Fruit fly (Drosophila melanogaster) whole organism, embryonic: ENCODE data around the gene Eip63E.
A peak's percentile ranks its signal among the peaks of the same experiment; 100 is the strongest.

ENCODE experiments used
- Adf1 ChIP-seq: fragments of 200-800 bp; sonication (Bioruptor generic); IDR thresholded peaks from 2 replicates; pipeline ENCODE4 v1.3.6; 2022; ENCODE audit warnings: missing biosample characterization, missing genetic modification characterization
- Bgb ChIP-seq: fragments of 200-800 bp; sonication (Bioruptor generic); IDR thresholded peaks from 2 replicates; pipeline ENCODE4 v1.3.6; 2022; ENCODE audit warnings: missing biosample characterization, missing genetic modification characterization; ENCODE audit not compliant: partially characterized antibody
- Bteb2 ChIP-seq: fragments of 200-800 bp; sonication (Bioruptor generic); optimal IDR thresholded peaks from 2 replicates; lab custom pipeline; 2016; ENCODE audit warnings: missing biosample characterization, missing genetic modification characterization
- CG11085 ChIP-seq: fragments of 200-800 bp; sonication (Bioruptor generic); IDR thresholded peaks from 2 replicates; pipeline ENCODE4 v1.3.6; 2022; ENCODE audit warnings: missing biosample characterization, missing genetic modification characterization
- CG11696 ChIP-seq: fragments of 200-800 bp; sonication (Bioruptor generic); IDR thresholded peaks from 2 replicates; pipeline ENCODE4 v1.3.6; 2022; ENCODE audit warnings: missing biosample characterization, missing genetic modification characterization
- CG12155 ChIP-seq: fragments of 200-800 bp; sonication (Bioruptor generic); optimal IDR thresholded peaks from 3 replicates; lab custom pipeline; 2016; ENCODE audit warnings: missing biosample characterization, missing genetic modification characterization
- CG13123 ChIP-seq: fragments of 200-800 bp; sonication (Bioruptor generic); optimal IDR thresholded peaks from 2 replicates; lab custom pipeline; 2016; ENCODE audit warnings: missing biosample characterization, missing genetic modification characterization
- CG13296 ChIP-seq: fragments of 200-800 bp; sonication (Bioruptor generic); optimal IDR thresholded peaks from 3 replicates; lab custom pipeline; 2018; ENCODE audit warnings: missing biosample characterization, mild to moderate bottlenecking, missing genetic modification characterization
- CG14441 ChIP-seq: fragments of 200-800 bp; sonication (Bioruptor generic); IDR thresholded peaks from 2 replicates; pipeline ENCODE4 v1.3.6; 2022; ENCODE audit warnings: missing biosample characterization, missing genetic modification characterization
- CG1603 ChIP-seq: fragments of 200-800 bp; sonication (Bioruptor generic); optimal IDR thresholded peaks from 2 replicates; lab custom pipeline; 2019; ENCODE audit warnings: missing biosample characterization, mild to moderate bottlenecking, missing genetic modification characterization, moderate library complexity
- CG18619 ChIP-seq: fragments of 200-800 bp; sonication (Bioruptor generic); optimal IDR thresholded peaks from 3 replicates; lab custom pipeline; 2017; ENCODE audit warnings: missing biosample characterization, mild to moderate bottlenecking, missing genetic modification characterization
- CG2199 ChIP-seq: fragments of 200-800 bp; sonication (Bioruptor generic); IDR thresholded peaks from 3 replicates; pipeline ENCODE4 v1.3.6; 2022; ENCODE audit warnings: missing biosample characterization, missing genetic modification characterization
- CG2202 ChIP-seq: fragments of 200-800 bp; sonication (Bioruptor generic); optimal IDR thresholded peaks from 2 replicates; lab custom pipeline; 2018; ENCODE audit warnings: missing biosample characterization, mild to moderate bottlenecking, missing genetic modification characterization
- CG2678 ChIP-seq: fragments of 200-800 bp; sonication (Bioruptor generic); optimal IDR thresholded peaks from 3 replicates; lab custom pipeline; 2019; ENCODE audit warnings: missing biosample characterization, mild to moderate bottlenecking, missing genetic modification characterization, moderate library complexity
- CG31365 ChIP-seq: fragments of 200-800 bp; sonication (Bioruptor generic); optimal IDR thresholded peaks from 2 replicates; lab custom pipeline; 2018; ENCODE audit warnings: missing biosample characterization, mild to moderate bottlenecking, missing genetic modification characterization
- CG32772 ChIP-seq: fragments of 200-800 bp; sonication (Bioruptor generic); IDR thresholded peaks from 2 replicates; pipeline ENCODE4 v1.3.6; 2022; ENCODE audit warnings: missing biosample characterization, missing genetic modification characterization
- CG3281 ChIP-seq: fragments of 200-800 bp; sonication (Bioruptor generic); optimal IDR thresholded peaks from 3 replicates; lab custom pipeline; 2017; ENCODE audit warnings: missing biosample characterization, mild to moderate bottlenecking, missing genetic modification characterization
- CG4617 ChIP-seq: fragments of 200-800 bp; sonication (Bioruptor generic); optimal IDR thresholded peaks from 3 replicates; lab custom pipeline; 2016; ENCODE audit warnings: missing biosample characterization, missing genetic modification characterization, borderline replicate concordance
- CG4730 ChIP-seq: fragments of 200-800 bp; sonication (Bioruptor generic); IDR thresholded peaks from 2 replicates; pipeline ENCODE4 v1.3.6; 2022; ENCODE audit warnings: missing biosample characterization, missing genetic modification characterization
- CG4854 ChIP-seq: fragments of 200-800 bp; sonication (Bioruptor generic); optimal IDR thresholded peaks from 2 replicates; lab custom pipeline; 2016; ENCODE audit warnings: missing biosample characterization, missing genetic modification characterization, inconsistent platforms
- CG6175 ChIP-seq: fragments of 200-800 bp; sonication (Bioruptor generic); IDR thresholded peaks from 3 replicates; pipeline ENCODE4 v1.3.6; 2022; ENCODE audit warnings: missing biosample characterization, missing genetic modification characterization
- CG9215 ChIP-seq: fragments of 200-800 bp; sonication (Bioruptor generic); IDR thresholded peaks from 2 replicates; pipeline ENCODE4 v1.3.6; 2022; ENCODE audit warnings: missing biosample characterization, missing genetic modification characterization
- Dfd ChIP-seq, 2 experiments: fragments of >200 bp; optimal IDR thresholded peaks; 2 replicates each; lab custom pipeline; 2017; ENCODE audit warnings: missing biosample characterization in 2 of 2, missing genetic modification characterization in 2 of 2
- E2f1 ChIP-seq: fragments of 200-800 bp; sonication (Bioruptor generic); IDR thresholded peaks from 2 replicates; pipeline ENCODE4 v1.3.6; 2022; ENCODE audit warnings: missing biosample characterization, missing genetic modification characterization
- HLH54F ChIP-seq: fragments of 200-800 bp; sonication (Bioruptor generic); optimal IDR thresholded peaks from 3 replicates; lab custom pipeline; 2016; ENCODE audit warnings: missing biosample characterization, missing genetic modification characterization
- Hr51 ChIP-seq, 2 experiments: fragments of 200-800 bp; sonication (Bioruptor generic); optimal IDR thresholded peaks; 2 replicates in 1 of 2; 3 replicates in 1 of 2; lab custom pipeline; 2016 to 2018; ENCODE audit warnings: missing biosample characterization in 2 of 2, missing genetic modification characterization in 2 of 2, mild to moderate bottlenecking in 1 of 2, moderate library complexity in 1 of 2
- Lhr ChIP-seq: fragments of 200-800 bp; sonication (Bioruptor generic); optimal IDR thresholded peaks from 3 replicates; lab custom pipeline; 2017; ENCODE audit warnings: mild to moderate bottlenecking, missing biosample characterization, missing genetic modification reagents, missing genetic modification characterization
- Mrtf ChIP-seq: fragments of 200-800 bp; sonication (Bioruptor generic); IDR thresholded peaks from 3 replicates; pipeline ENCODE4 v1.3.6; 2022; ENCODE audit warnings: missing biosample characterization, missing genetic modification characterization
- Nf-YB ChIP-seq: fragments of 200-800 bp; sonication (Bioruptor generic); optimal IDR thresholded peaks from 3 replicates; lab custom pipeline; 2019; ENCODE audit warnings: missing biosample characterization, mild to moderate bottlenecking, missing genetic modification characterization, moderate library complexity
- PHDP ChIP-seq: fragments of 200-800 bp; sonication (Bioruptor generic); optimal IDR thresholded peaks from 3 replicates; lab custom pipeline; 2018; ENCODE audit warnings: missing biosample characterization, mild to moderate bottlenecking, missing genetic modification characterization, moderate library complexity
- Ravus ChIP-seq: fragments of 200-800 bp; sonication (Bioruptor generic); IDR thresholded peaks from 2 replicates; pipeline ENCODE4 v1.3.6; 2022; ENCODE audit warnings: missing biosample characterization, missing genetic modification characterization
- Rx ChIP-seq: fragments of 200-800 bp; sonication (Bioruptor generic); IDR thresholded peaks from 2 replicates; pipeline ENCODE4 v1.3.6; 2022; ENCODE audit warnings: missing biosample characterization, missing genetic modification characterization
- Scr ChIP-seq: fragments of 200-800 bp; sonication (Bioruptor generic); IDR thresholded peaks from 2 replicates; pipeline ENCODE4 v1.3.6; 2022; ENCODE audit warnings: missing biosample characterization, missing genetic modification characterization; ENCODE audit not compliant: partially characterized antibody
- Side ChIP-seq: fragments of 200-800 bp; sonication (Bioruptor generic); optimal IDR thresholded peaks from 2 replicates; lab custom pipeline; 2016; ENCODE audit warnings: missing biosample characterization, missing genetic modification characterization
- Sox100B ChIP-seq: fragments of 200-800 bp; sonication (Bioruptor generic); optimal IDR thresholded peaks from 3 replicates; lab custom pipeline; 2018; ENCODE audit warnings: missing biosample characterization, mild to moderate bottlenecking, missing genetic modification characterization
- YL-1 ChIP-seq: fragments of 200-800 bp; sonication (Bioruptor generic); optimal IDR thresholded peaks from 3 replicates; lab custom pipeline; 2017; ENCODE audit warnings: missing biosample characterization, mild to moderate bottlenecking, missing genetic modification characterization
- bsh ChIP-seq, 2 experiments: fragments of 200-800 bp; sonication (Bioruptor generic); optimal IDR thresholded peaks; 2 replicates each; lab custom pipeline; 2017 to 2018; ENCODE audit warnings: mild to moderate bottlenecking in 2 of 2, missing biosample characterization in 2 of 2, missing genetic modification characterization in 2 of 2, moderate library complexity in 1 of 2
- chn ChIP-seq: fragments of 200-800 bp; sonication (Bioruptor generic); optimal IDR thresholded peaks from 2 replicates; lab custom pipeline; 2016; ENCODE audit warnings: missing biosample characterization, missing genetic modification characterization
- ci ChIP-seq: fragments of 200-800 bp; sonication (Bioruptor generic); IDR thresholded peaks from 3 replicates; pipeline ENCODE4 v1.3.6; 2022; ENCODE audit warnings: missing biosample characterization, missing genetic modification characterization
- dysf ChIP-seq: fragments of 200-800 bp; sonication (Bioruptor generic); IDR thresholded peaks from 3 replicates; pipeline ENCODE4 v1.3.6; 2022; ENCODE audit warnings: missing biosample characterization, missing genetic modification characterization
- fd3F ChIP-seq: fragments of 200-800 bp; sonication (Bioruptor generic); optimal IDR thresholded peaks from 2 replicates; lab custom pipeline; 2018; ENCODE audit warnings: missing biosample characterization, mild to moderate bottlenecking, missing genetic modification characterization, moderate library complexity
- gcm2 ChIP-seq: fragments of 200-800 bp; sonication (Bioruptor generic); optimal IDR thresholded peaks from 2 replicates; lab custom pipeline; 2016; ENCODE audit warnings: missing biosample characterization, missing genetic modification characterization
- gsb ChIP-seq: fragments of 200-800 bp; sonication (Bioruptor generic); IDR thresholded peaks from 2 replicates; pipeline ENCODE4 v1.3.6; 2022; ENCODE audit warnings: missing biosample characterization, missing genetic modification characterization
- hkb ChIP-seq, 2 experiments: fragments of 200-800 bp in 1 of 2; fragments of >200 bp in 1 of 2; sonication (Bioruptor generic) in 1 of 2; IDR thresholded peaks in 1 of 2; optimal IDR thresholded peaks in 1 of 2; 2 replicates each; pipeline versions ENCODE4 v1.3.6 to Lab custom; 2017 to 2022; ENCODE audit warnings: missing biosample characterization in 1 of 2, missing genetic modification characterization in 1 of 2
- salm ChIP-seq: fragments of 200-800 bp; sonication (Bioruptor generic); optimal IDR thresholded peaks from 2 replicates; lab custom pipeline; 2018; ENCODE audit warnings: missing biosample characterization, mild to moderate bottlenecking, missing genetic modification characterization
- schlank ChIP-seq: fragments of 200-800 bp; sonication (Bioruptor generic); optimal IDR thresholded peaks from 2 replicates; lab custom pipeline; 2018; ENCODE audit warnings: missing biosample characterization, mild to moderate bottlenecking, missing genetic modification characterization
- sima ChIP-seq: fragments of 200-800 bp; sonication (Bioruptor generic); optimal IDR thresholded peaks from 2 replicates; lab custom pipeline; 2016; ENCODE audit warnings: missing biosample characterization, missing genetic modification characterization
- sna ChIP-seq: fragments of 200-800 bp; sonication (Bioruptor generic); IDR thresholded peaks from 2 replicates; pipeline ENCODE4 v1.3.6; 2022; ENCODE audit warnings: missing biosample characterization, missing genetic modification characterization; ENCODE audit not compliant: partially characterized antibody
- ttk ChIP-seq: fragments of 200-800 bp; sonication (Bioruptor generic); IDR thresholded peaks from 2 replicates; pipeline ENCODE4 v2.1.2; 2022; ENCODE audit warnings: missing biosample characterization, missing genetic modification characterization
- unpg ChIP-seq: fragments of 200-800 bp; sonication (Bioruptor generic); optimal IDR thresholded peaks from 3 replicates; lab custom pipeline; 2018; ENCODE audit warnings: missing biosample characterization, mild to moderate bottlenecking, missing genetic modification characterization, moderate library complexity
- yki ChIP-seq: fragments of >200 bp; optimal IDR thresholded peaks from 3 replicates; lab custom pipeline; 2018

Eip63E gene

DNA sequence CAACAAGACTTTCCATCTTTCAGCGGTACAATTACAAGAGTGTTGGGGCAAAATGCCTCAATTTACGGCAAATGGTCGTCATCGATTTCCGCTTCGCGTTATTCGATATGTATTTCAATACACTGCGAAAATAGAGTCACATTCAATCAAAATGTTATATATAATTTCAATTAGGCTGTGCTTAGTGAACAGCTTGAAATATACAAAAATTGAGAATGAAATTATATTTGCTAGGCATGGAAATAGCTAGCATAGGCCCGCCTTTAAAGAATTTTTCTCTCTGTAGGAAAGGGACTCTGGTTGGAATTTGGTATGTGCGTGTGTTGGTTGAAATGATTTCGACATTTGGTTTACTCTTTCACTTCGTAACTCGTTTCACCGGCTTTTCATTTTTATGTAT, 36.0 kb upstream of the Eip63E start (continued):
- TF ChIP-seq CG3281 (GFP tag; lab: Kevin White, UChicago): peak; percentile 11
- TF ChIP-seq CG11085 (GFP tag; lab: Robert Waterston, UW): no peak
- TF ChIP-seq CG14441: 0 out of 2 replicates have a peak, but pooled peaks have one; percentile 33
- TF ChIP-seq CG4730 (GFP tag; lab: Robert Waterston, UW): no peak
- no peak for TF ChIP-seq salm (tag; lab: Kevin White, UChicago)
- peak; percentile 34 for TF ChIP-seq CG2678
- TF ChIP-seq CG32772: 0 out of 2 replicates have a peak, but pooled peaks have one; percentile 20
- TF ChIP-seq unpg (GFP tag; lab: Kevin White, UChicago): no peak
- no peak for TF ChIP-seq CG31365 (tag; lab: Kevin White, UChicago)
- TF ChIP-seq dysf: peak; percentile 39; the same call in 1 of the 3 replicates
- no peak for TF ChIP-seq CG4617 (GFP tag; lab: Kevin White, UChicago)
- TF ChIP-seq Nf-YB (GFP tag; lab: Kevin White, UChicago): no peak
- no peak for TF ChIP-seq bsh (GFP tag; optimal IDR thresholded peaks at IDR 0.05; lab: Kevin White, UChicago)
- no peak for TF ChIP-seq Ravus (GFP tag; lab: Robert Waterston, UW)
- TF ChIP-seq Mrtf (GFP tag; lab: Robert Waterston, UW): no peak
- no peak for TF ChIP-seq YL-1 (GFP tag; lab: Kevin White, UChicago)
- no peak for TF ChIP-seq Lhr
- TF ChIP-seq sna (GFP tag; lab: Robert Waterston, UW): no peak
- TF ChIP-seq Bteb2 (GFP tag; lab: Kevin White, UChicago): no peak
- no peak for TF ChIP-seq gsb (GFP tag; lab: Robert Waterston, UW)
- no peak for TF ChIP-seq CG2202
- TF ChIP-seq Adf1 (GFP tag; lab: Robert Waterston, UW): no peak
- TF ChIP-seq hkb (optimal IDR thresholded peaks at IDR 0.05; lab: Kevin White, UChicago): no peak
- TF ChIP-seq hkb (GFP tag; IDR thresholded peaks at IDR 0.05; lab: Robert Waterston, UW): 0 out of 2 replicates have a peak, but pooled peaks have one; percentile 32
- TF ChIP-seq CG1603 (tag; lab: Kevin White, UChicago): peak; percentile 9
- no peak for TF ChIP-seq CG11696 (GFP tag; lab: Robert Waterston, UW)
- TF ChIP-seq E2f1 (GFP tag; lab: Robert Waterston, UW): no peak
- TF ChIP-seq chn (GFP tag; lab: Kevin White, UChicago): no peak
- no peak for TF ChIP-seq Side (GFP tag; lab: Kevin White, UChicago)
- TF ChIP-seq CG4854: no peak
- TF ChIP-seq Hr51 (GFP tag; optimal IDR thresholded peaks at IDR 0.05; lab: Kevin White, UChicago): peak in 1 of 2 experiments; percentile 40
- TF ChIP-seq CG13123 (GFP tag; lab: Kevin White, UChicago): no peak
- TF ChIP-seq ci (GFP tag; lab: Robert Waterston, UW): peak; percentile 60; the same call in 2 of the 3 replicates
- no peak for TF ChIP-seq HLH54F
- no peak for TF ChIP-seq CG13296 (GFP tag; lab: Kevin White, UChicago)
- no peak for TF ChIP-seq yki (lab: Kevin White, UChicago)
- TF ChIP-seq CG18619 (GFP tag; lab: Kevin White, UChicago): no peak
- TF ChIP-seq ttk (GFP tag; lab: Robert Waterston, UW): no peak
- TF ChIP-seq Dfd (GFP tag; optimal IDR thresholded peaks at IDR 0.05; lab: Kevin White, UChicago): no peak
- TF ChIP-seq Scr: no peak
- no peak for TF ChIP-seq PHDP (tag; lab: Kevin White, UChicago)
- no peak for TF ChIP-seq schlank (tag; lab: Kevin White, UChicago)
- TF ChIP-seq Bgb (GFP tag; lab: Robert Waterston, UW): no peak
- no peak for TF ChIP-seq Sox100B
- TF ChIP-seq Rx (GFP tag; lab: Robert Waterston, UW): no peak
- no peak for TF ChIP-seq CG9215
- no peak for TF ChIP-seq CG6175 (GFP tag; lab: Robert Waterston, UW)
- no peak for TF ChIP-seq fd3F (GFP tag; lab: Kevin White, UChicago)
- TF ChIP-seq CG2199 (GFP tag; lab: Robert Waterston, UW): no peak
- no peak for TF ChIP-seq gcm2 (GFP tag; lab: Kevin White, UChicago)
- no peak for TF ChIP-seq sima (GFP tag; lab: Kevin White, UChicago)
- no peak for TF ChIP-seq CG12155
